Worm (Caenorhabditis elegans) whole organism, early embryonic: ENCODE data around the gene cah-5.
A peak's percentile ranks its signal among the peaks of the same experiment; 100 is the strongest.

Experiments
- B0310.2 ChIP-seq: sonication (generic microtip); optimal IDR thresholded peaks from 2 replicates; lab custom pipeline; 2016; ENCODE audit warnings: mild to moderate bottlenecking, missing genetic modification characterization, missing compliant biosample characterization
- F13C5.2 ChIP-seq: sonication (generic microtip); optimal IDR thresholded peaks from 2 replicates; lab custom pipeline; 2017; ENCODE audit warnings: mild to moderate bottlenecking, missing genetic modification characterization, inconsistent platforms, missing compliant biosample characterization
- aly-1 ChIP-seq: sonication (generic microtip); optimal IDR thresholded peaks from 2 replicates; lab custom pipeline; 2016; ENCODE audit warnings: missing genetic modification characterization, missing compliant biosample characterization
- ama-1 ChIP-seq: fragments of 150-350 bp; optimal IDR thresholded peaks from 2 replicates; lab custom pipeline; 2014
- ceh-13 ChIP-seq: fragments of 200-800 bp; sonication (Bioruptor generic); optimal IDR thresholded peaks from 2 replicates; lab custom pipeline; 2018; ENCODE audit warnings: mild to moderate bottlenecking, missing genetic modification characterization, missing compliant biosample characterization
- ceh-36 ChIP-seq: sonication (generic microtip); optimal IDR thresholded peaks from 2 replicates; lab custom pipeline; 2016; ENCODE audit warnings: missing genetic modification characterization, inconsistent platforms, missing compliant biosample characterization
- ets-7 ChIP-seq: sonication (generic microtip); optimal IDR thresholded peaks from 2 replicates; lab custom pipeline; 2016; ENCODE audit warnings: missing genotype, missing genetic modification characterization, missing compliant biosample characterization
- flt-1 ChIP-seq: fragments of 200-800 bp; sonication (Bioruptor generic); IDR thresholded peaks from 2 replicates; pipeline ENCODE4 v1.3.6; 2022; ENCODE audit warnings: missing genetic modification characterization, missing compliant biosample characterization
- hmbx-1 ChIP-seq: sonication (generic microtip); optimal IDR thresholded peaks from 2 replicates; lab custom pipeline; 2016; ENCODE audit warnings: mild to moderate bottlenecking, missing genetic modification characterization, missing compliant biosample characterization
- hmg-4 ChIP-seq: fragments of 200-800 bp; sonication (Bioruptor generic); optimal IDR thresholded peaks from 2 replicates; lab custom pipeline; 2018; ENCODE audit warnings: mild to moderate bottlenecking, missing genetic modification characterization, missing compliant biosample characterization
- hnd-1 ChIP-seq: sonication (generic microtip); optimal IDR thresholded peaks from 2 replicates; lab custom pipeline; 2016; ENCODE audit warnings: missing genetic modification characterization, missing compliant biosample characterization
- pes-1 ChIP-seq: fragments of 200-800 bp; sonication (Bioruptor generic); IDR thresholded peaks from 2 replicates; pipeline ENCODE4 v1.3.6; 2022; ENCODE audit warnings: missing genetic modification reagents, missing genetic modification characterization, missing compliant biosample characterization
- scrt-1 ChIP-seq: fragments of 200-800 bp; sonication (Bioruptor generic); IDR thresholded peaks from 2 replicates; pipeline ENCODE4 v1.3.6; 2022; ENCODE audit warnings: missing genetic modification characterization, missing compliant biosample characterization
- sea-1 ChIP-seq: fragments of 200-800 bp; sonication (Bioruptor generic); conservative IDR thresholded peaks from 2 replicates; pipeline ENCODE4 v1.3.6; 2022; ENCODE audit warnings: missing genetic modification characterization, missing compliant biosample characterization
- tbx-11 ChIP-seq: fragments of 200-800 bp; sonication (Bioruptor generic); IDR thresholded peaks from 2 replicates; pipeline ENCODE4 v1.3.6; 2022; ENCODE audit warnings: missing genetic modification characterization, missing compliant biosample characterization
- tbx-37 ChIP-seq: fragments of 200-800 bp; sonication (Bioruptor generic); conservative IDR thresholded peaks from 2 replicates; pipeline ENCODE4 v1.3.6; 2022; ENCODE audit warnings: missing genetic modification reagents, missing genetic modification characterization, missing compliant biosample characterization
- tra-4 ChIP-seq: sonication (generic microtip); optimal IDR thresholded peaks from 2 replicates; lab custom pipeline; 2017; ENCODE audit warnings: missing genetic modification characterization, missing compliant biosample characterization

The cah-5 gene

ce11 chrX:7040760-7041159 is 20.9 kb downstream of the cah-5 start:
- no peak for TF ChIP-seq hnd-1 (tag; lab: Kevin White, UChicago)
- TF ChIP-seq ama-1, result no peak
- TF ChIP-seq tbx-11, result no peak
- TF ChIP-seq pes-1 (GFP tag; lab: Robert Waterston, UW), result no peak
- no peak for TF ChIP-seq flt-1 (GFP tag; lab: Robert Waterston, UW)
- no peak for TF ChIP-seq tra-4 (tag; lab: Kevin White, UChicago)
- TF ChIP-seq tbx-37, result no peak
- TF ChIP-seq scrt-1, result no peak
- TF ChIP-seq ets-7 (tag; lab: Kevin White, UChicago), result no peak
- no peak for TF ChIP-seq ceh-36 (tag; lab: Kevin White, UChicago)
- no peak for TF ChIP-seq sea-1

- TF ChIP-seq ets-7 (tag; lab: Kevin White, UChicago) (no peak), flt-1 (GFP tag; lab: Robert Waterston, UW) (no peak), hmbx-1 (tag; lab: Kevin White, UChicago) (no peak), tra-4 (tag; lab: Kevin White, UChicago) (no peak), sea-1 (no peak), B0310.2 (tag; lab: Kevin White, UChicago) (no peak), hnd-1 (tag; lab: Kevin White, UChicago) (no peak), ceh-13 (GFP tag; lab: Kevin White, UChicago) (no peak), ama-1 (no peak)
These were observed 30.5 kb downstream of the cah-5 start, which contains the start of gene ubc-17 for ce11 chrX:7050290-7050689. Gene ubc-17 (plus strand): TSS chrX:7050590.

ce11 chrX:7057357-7057756 is 37.5 kb downstream of the cah-5 start, which contains the start of gene B0403.5:
Gene B0403.5 (plus strand): TSS chrX:7057724.
- no peak for TF ChIP-seq hmbx-1 (tag; lab: Kevin White, UChicago)
- no peak for TF ChIP-seq ceh-36 (tag; lab: Kevin White, UChicago)
- TF ChIP-seq F13C5.2, result no peak
- no peak for TF ChIP-seq flt-1 (GFP tag; lab: Robert Waterston, UW)
- TF ChIP-seq hnd-1 (tag; lab: Kevin White, UChicago), result no peak
- TF ChIP-seq ets-7 (tag; lab: Kevin White, UChicago), result no peak
- TF ChIP-seq aly-1 (tag; lab: Kevin White, UChicago), result no peak
- no peak for TF ChIP-seq hmg-4 (GFP tag; lab: Kevin White, UChicago)

- TF ChIP-seq tbx-37 (no peak), aly-1 (tag; lab: Kevin White, UChicago) (no peak), flt-1 (GFP tag; lab: Robert Waterston, UW) (no peak), hnd-1 (tag; lab: Kevin White, UChicago) (no peak), tra-4 (tag; lab: Kevin White, UChicago) (no peak), scrt-1 (no peak)
These were observed 41.4 kb downstream of the cah-5 start for ce11 chrX:7061265-7061664.

- TF ChIP-seq hnd-1 (tag; lab: Kevin White, UChicago) (no peak), ama-1 (no peak), ceh-36 (tag; lab: Kevin White, UChicago) (no peak), tbx-37 (no peak), ets-7 (tag; lab: Kevin White, UChicago) (no peak), scrt-1 (no peak), ceh-13 (GFP tag; lab: Kevin White, UChicago) (no peak), aly-1 (tag; lab: Kevin White, UChicago) (no peak), sea-1 (no peak)
These were observed 43.4 kb downstream of the cah-5 start, which contains the start of gene B0403.3 for ce11 chrX:7063236-7063635. Gene B0403.3 (minus strand): TSS chrX:7063336.

ce11 chrX:7066003-7066402 is 46.2 kb downstream of the cah-5 start:
- no peak for TF ChIP-seq ama-1
- TF ChIP-seq flt-1 (GFP tag; lab: Robert Waterston, UW), result no peak
- TF ChIP-seq hmg-4 (GFP tag; lab: Kevin White, UChicago), result no peak
- no peak for TF ChIP-seq scrt-1
- no peak for TF ChIP-seq tbx-37
- no peak for TF ChIP-seq ceh-36 (tag; lab: Kevin White, UChicago)
- TF ChIP-seq pes-1 (GFP tag; lab: Robert Waterston, UW), result no peak
- no peak for TF ChIP-seq hmbx-1 (tag; lab: Kevin White, UChicago)
- no peak for TF ChIP-seq B0310.2 (tag; lab: Kevin White, UChicago)
- no peak for TF ChIP-seq ets-7 (tag; lab: Kevin White, UChicago)

ce11 chrX:7067250-7067958 is 47.6 kb downstream of the cah-5 start:
- TF ChIP-seq pes-1 (GFP tag; lab: Robert Waterston, UW) (no peak), flt-1 (GFP tag; lab: Robert Waterston, UW) (no peak), ceh-13 (GFP tag; lab: Kevin White, UChicago) (no peak), aly-1 (tag; lab: Kevin White, UChicago) (no peak), B0310.2 (tag; lab: Kevin White, UChicago) (no peak), ama-1 (no peak), ets-7 (tag; lab: Kevin White, UChicago) (no peak), sea-1 (no peak), hnd-1 (tag; lab: Kevin White, UChicago) (no peak), scrt-1 (no peak), hmg-4 (GFP tag; lab: Kevin White, UChicago) (no peak), ceh-36 (tag; lab: Kevin White, UChicago) (no peak), F13C5.2 (no peak), tra-4 (tag; lab: Kevin White, UChicago) (no peak), tbx-37 (no peak)

- TF ChIP-seq B0310.2 (tag; lab: Kevin White, UChicago) (no peak), F13C5.2 (peak; percentile 10), tbx-37 (peak; percentile 65)
These were observed 48.6 kb downstream of the cah-5 start, which contains the start of gene pdi-6 for ce11 chrX:7068400-7068799. Gene pdi-6 (minus strand): TSS chrX:7068563.
